Fruit fly (Drosophila melanogaster) whole organism, embryonic: ENCODE results near the gene HP1b.

Experiments used
- ATbp ChIP-seq: fragments of 200-800 bp; sonication (Bioruptor generic); optimal IDR thresholded peaks from 2 replicates; lab custom pipeline; 2017; ENCODE audit warnings: missing biosample characterization, mild to moderate bottlenecking, missing genetic modification characterization, missing genetic modification reagents
- Aef1 ChIP-seq: fragments of 200-800 bp; sonication (Bioruptor generic); IDR thresholded peaks from 3 replicates; pipeline ENCODE4 v1.3.6; 2022; ENCODE audit warnings: missing biosample characterization, missing genetic modification characterization
- Atf-2 ChIP-seq: fragments of 200-800 bp; sonication (Bioruptor generic); optimal IDR thresholded peaks from 2 replicates; lab custom pipeline; 2016; ENCODE audit warnings: missing biosample characterization, missing genetic modification characterization
- CG10321 ChIP-seq: fragments of 200-800 bp; sonication (Bioruptor generic); IDR thresholded peaks from 2 replicates; pipeline ENCODE4 v1.3.6; 2022; ENCODE audit warnings: missing biosample characterization, missing genetic modification characterization
- CG11247 ChIP-seq: fragments of 200-800 bp; sonication (Bioruptor generic); IDR thresholded peaks from 2 replicates; pipeline ENCODE4 v1.3.6; 2022; ENCODE audit warnings: missing biosample characterization, missing genetic modification characterization
- CG11504 ChIP-seq: fragments of 200-800 bp; sonication (Bioruptor generic); optimal IDR thresholded peaks from 3 replicates; lab custom pipeline; 2019; ENCODE audit warnings: missing biosample characterization, mild to moderate bottlenecking, missing genetic modification characterization, moderate library complexity
- CG12219 ChIP-seq: fragments of 200-800 bp; sonication (Bioruptor generic); optimal IDR thresholded peaks from 3 replicates; lab custom pipeline; 2018; ENCODE audit warnings: missing biosample characterization, mild to moderate bottlenecking, missing genetic modification characterization
- CG12391 ChIP-seq: fragments of 200-800 bp; sonication (Bioruptor generic); optimal IDR thresholded peaks from 3 replicates; lab custom pipeline; 2018; ENCODE audit warnings: missing biosample characterization, mild to moderate bottlenecking, missing genetic modification characterization, moderate library complexity
- CG12744 ChIP-seq: fragments of 200-800 bp; sonication (Bioruptor generic); optimal IDR thresholded peaks from 2 replicates; lab custom pipeline; 2016; ENCODE audit warnings: missing biosample characterization, missing genetic modification characterization
- CG13894 ChIP-seq: fragments of 200-800 bp; sonication (Bioruptor generic); optimal IDR thresholded peaks from 3 replicates; lab custom pipeline; 2018; ENCODE audit warnings: missing biosample characterization, mild to moderate bottlenecking, missing genetic modification characterization, moderate library complexity
- CG14965 ChIP-seq: fragments of 200-800 bp; sonication (Bioruptor generic); optimal IDR thresholded peaks from 2 replicates; lab custom pipeline; 2016; ENCODE audit warnings: missing biosample characterization, missing genetic modification characterization, borderline replicate concordance
- CG17359 ChIP-seq: fragments of 200-800 bp; sonication (Bioruptor generic); optimal IDR thresholded peaks from 3 replicates; lab custom pipeline; 2018; ENCODE audit warnings: missing biosample characterization, mild to moderate bottlenecking, missing genetic modification characterization, moderate library complexity
- CG1832 ChIP-seq: fragments of 200-800 bp; sonication (Bioruptor generic); optimal IDR thresholded peaks from 2 replicates; lab custom pipeline; 2017; ENCODE audit warnings: missing biosample characterization, mild to moderate bottlenecking, missing genetic modification characterization, inconsistent platforms
- CG2120 ChIP-seq: fragments of 200-800 bp; sonication (Bioruptor generic); optimal IDR thresholded peaks from 3 replicates; lab custom pipeline; 2016; ENCODE audit warnings: missing biosample characterization, missing genetic modification characterization
- CG30431 ChIP-seq: fragments of 200-800 bp; sonication (Bioruptor generic); optimal IDR thresholded peaks from 2 replicates; lab custom pipeline; 2017; ENCODE audit warnings: missing biosample characterization, missing genetic modification characterization
- CG32767 ChIP-seq: fragments of 200-800 bp; sonication (Bioruptor generic); IDR thresholded peaks from 2 replicates; pipeline ENCODE4 v1.3.6; 2022; ENCODE audit warnings: missing biosample characterization, missing genetic modification characterization
- CG32772 ChIP-seq: fragments of 200-800 bp; sonication (Bioruptor generic); IDR thresholded peaks from 2 replicates; pipeline ENCODE4 v1.3.6; 2022; ENCODE audit warnings: missing biosample characterization, missing genetic modification characterization
- CG33213 ChIP-seq: fragments of 200-800 bp; sonication (Bioruptor generic); optimal IDR thresholded peaks from 3 replicates; lab custom pipeline; 2016; ENCODE audit warnings: missing biosample characterization, missing genetic modification characterization
- CG3726 ChIP-seq: fragments of 200-800 bp; sonication (Bioruptor generic); IDR thresholded peaks from 3 replicates; pipeline ENCODE4, ENCODE4 v1.3.6; 2022; ENCODE audit warnings: missing biosample characterization, missing genetic modification characterization
- CG5180 ChIP-seq: fragments of 200-800 bp; sonication (Bioruptor generic); optimal IDR thresholded peaks from 3 replicates; lab custom pipeline; 2017; ENCODE audit warnings: missing biosample characterization, missing genetic modification characterization, mild to moderate bottlenecking, moderate library complexity, missing genetic modification reagents
- CG5245 ChIP-seq: fragments of 200-800 bp; sonication (Bioruptor generic); optimal IDR thresholded peaks from 3 replicates; lab custom pipeline; 2016; ENCODE audit warnings: missing biosample characterization, missing genetic modification characterization
- CG5953 ChIP-seq: fragments of 200-800 bp; sonication (Bioruptor generic); IDR thresholded peaks from 2 replicates; pipeline ENCODE4 v1.3.6; 2022; ENCODE audit warnings: missing biosample characterization, missing genetic modification characterization
- CG8478 ChIP-seq: fragments of >200 bp; optimal IDR thresholded peaks from 2 replicates; lab custom pipeline; 2018
- CG9609 ChIP-seq: fragments of 200-800 bp; sonication (Bioruptor generic); optimal IDR thresholded peaks from 3 replicates; lab custom pipeline; 2016; ENCODE audit warnings: missing biosample characterization, missing genetic modification characterization
- E2f2 ChIP-seq: fragments of 200-800 bp; sonication (Bioruptor generic); IDR thresholded peaks from 2 replicates; pipeline ENCODE4 v1.3.6; 2022; ENCODE audit warnings: missing biosample characterization, missing genetic modification characterization
- Gsc ChIP-seq: fragments of 200-800 bp; sonication (Bioruptor generic); IDR thresholded peaks from 2 replicates; pipeline ENCODE4 v1.3.6; 2022; ENCODE audit warnings: missing biosample characterization, missing genetic modification characterization
- HHEX ChIP-seq: fragments of 200-800 bp; sonication (Bioruptor generic); optimal IDR thresholded peaks from 3 replicates; lab custom pipeline; 2017; ENCODE audit warnings: missing biosample characterization, mild to moderate bottlenecking, missing genetic modification characterization, missing genetic modification reagents
- Max ChIP-seq: fragments of 200-800 bp; sonication (Bioruptor generic); optimal IDR thresholded peaks from 2 replicates; lab custom pipeline; 2016; ENCODE audit warnings: missing biosample characterization, mild to moderate bottlenecking, missing genetic modification characterization
- Trl ChIP-seq, 3 experiments: fragments of >200 bp in 2 of 3; fragments of 200-800 bp in 1 of 3; sonication (Bioruptor generic) in 1 of 3; optimal IDR thresholded peaks; 2 replicates in 1 of 3; 3 replicates in 2 of 3; lab custom pipeline; 2016 to 2017; ENCODE audit warnings: missing biosample characterization in 1 of 3, missing genetic modification characterization in 1 of 3
- Xbp1 ChIP-seq: fragments of 200-800 bp; sonication (Bioruptor generic); optimal IDR thresholded peaks from 3 replicates; lab custom pipeline; 2016; ENCODE audit warnings: missing biosample characterization, mild to moderate bottlenecking, missing genetic modification characterization
- ab ChIP-seq: fragments of 200-800 bp; sonication (Bioruptor generic); optimal IDR thresholded peaks from 2 replicates; lab custom pipeline; 2016; ENCODE audit warnings: missing biosample characterization, missing genetic modification characterization
- abd-A ChIP-seq: fragments of 200-800 bp; sonication (Bioruptor generic); optimal IDR thresholded peaks from 3 replicates; lab custom pipeline; 2019; ENCODE audit warnings: missing biosample characterization, mild to moderate bottlenecking, missing genetic modification characterization, moderate library complexity
- amos ChIP-seq: fragments of 200-800 bp; sonication (Bioruptor generic); IDR thresholded peaks from 2 replicates; pipeline ENCODE4 v1.3.6; 2022; ENCODE audit warnings: missing biosample characterization, missing genetic modification characterization; ENCODE audit not compliant: partially characterized antibody
- btn ChIP-seq: fragments of 200-800 bp; sonication (Bioruptor generic); optimal IDR thresholded peaks from 2 replicates; lab custom pipeline; 2016; ENCODE audit warnings: missing biosample characterization, missing genetic modification characterization
- chinmo ChIP-seq: fragments of 200-800 bp; sonication (Bioruptor generic); IDR thresholded peaks from 4 replicates; pipeline ENCODE4 v1.3.6; 2022; ENCODE audit warnings: missing biosample characterization, missing genetic modification characterization; ENCODE audit not compliant: partially characterized antibody
- ci ChIP-seq: fragments of 200-800 bp; sonication (Bioruptor generic); IDR thresholded peaks from 3 replicates; pipeline ENCODE4 v1.3.6; 2022; ENCODE audit warnings: missing biosample characterization, missing genetic modification characterization
- da ChIP-seq: fragments of 200-800 bp; sonication (Bioruptor generic); optimal IDR thresholded peaks from 2 replicates; lab custom pipeline; 2016; ENCODE audit warnings: missing biosample characterization, missing genetic modification characterization
- fu2 ChIP-seq: fragments of 200-800 bp; sonication (Bioruptor generic); optimal IDR thresholded peaks from 2 replicates; lab custom pipeline; 2016; ENCODE audit warnings: missing biosample characterization, missing genetic modification characterization
- ham ChIP-seq: fragments of 200-800 bp; sonication (Bioruptor generic); IDR thresholded peaks from 2 replicates; pipeline ENCODE4 v1.3.6; 2022; ENCODE audit warnings: missing biosample characterization, missing genetic modification characterization
- ind ChIP-seq: fragments of 200-800 bp; sonication (Bioruptor generic); optimal IDR thresholded peaks from 3 replicates; lab custom pipeline; 2016; ENCODE audit warnings: missing biosample characterization, missing genetic modification characterization
- inv ChIP-seq: fragments of 200-800 bp; sonication (Bioruptor generic); IDR thresholded peaks from 2 replicates; pipeline ENCODE4 v1.3.6; 2022; ENCODE audit warnings: missing biosample characterization, missing genetic modification characterization; ENCODE audit not compliant: partially characterized antibody
- lilli ChIP-seq: fragments of 200-800 bp; sonication (Bioruptor generic); optimal IDR thresholded peaks from 3 replicates; lab custom pipeline; 2016; ENCODE audit warnings: missing biosample characterization, missing genetic modification characterization
- lola ChIP-seq, 3 experiments: fragments of >200 bp in 2 of 3; fragments of 200-800 bp in 1 of 3; sonication (Bioruptor generic) in 1 of 3; optimal IDR thresholded peaks; 2 replicates each; lab custom pipeline; 2017 to 2019; ENCODE audit warnings: missing biosample characterization in 3 of 3, missing genetic modification characterization in 3 of 3, mild to moderate bottlenecking in 1 of 3, moderate library complexity in 1 of 3
- pho ChIP-seq: fragments of 200-800 bp; sonication (Bioruptor generic); optimal IDR thresholded peaks from 2 replicates; lab custom pipeline; 2016; ENCODE audit warnings: missing biosample characterization, missing genetic modification characterization
- repo ChIP-seq: fragments of 200-800 bp; sonication (Bioruptor generic); optimal IDR thresholded peaks from 2 replicates; lab custom pipeline; 2016; ENCODE audit warnings: missing biosample characterization, missing genetic modification characterization
- row ChIP-seq: fragments of 200-800 bp; sonication (Bioruptor generic); IDR thresholded peaks from 3 replicates; pipeline ENCODE4 v1.3.6; 2022; ENCODE audit warnings: missing biosample characterization, missing genetic modification characterization
- stwl ChIP-seq: fragments of 200-800 bp; sonication (Bioruptor generic); optimal IDR thresholded peaks from 3 replicates; lab custom pipeline; 2018; ENCODE audit warnings: missing biosample characterization, mild to moderate bottlenecking, missing genetic modification characterization, moderate library complexity
- tap ChIP-seq: fragments of 200-800 bp; optimal IDR thresholded peaks from 3 replicates; lab custom pipeline; 2019; ENCODE audit warnings: missing biosample characterization, mild to moderate bottlenecking, missing genetic modification characterization, moderate library complexity
- tgo ChIP-seq: fragments of 200-800 bp; sonication (Bioruptor generic); IDR thresholded peaks from 3 replicates; pipeline ENCODE4 v1.3.6; 2022; ENCODE audit warnings: missing biosample characterization, missing genetic modification characterization
- vvl ChIP-seq: fragments of 200-800 bp; sonication (Bioruptor generic); IDR thresholded peaks from 2 replicates; pipeline ENCODE4 v1.3.6; 2022; ENCODE audit warnings: missing biosample characterization, missing genetic modification characterization
- z ChIP-seq: fragments of 200-800 bp; sonication (Bioruptor generic); IDR thresholded peaks from 3 replicates; pipeline ENCODE4 v1.3.6; 2022; ENCODE audit warnings: missing biosample characterization, missing genetic modification characterization

Gene HP1b

dm6 chrX:9106775-9107283 lies 26.0 kb downstream of the HP1b start, which contains the start of gene Arfrp1 (continued):
- TF ChIP-seq ATbp (GFP tag; lab: Kevin White, UChicago) (no peak), Max (GFP tag; lab: Kevin White, UChicago) (no peak), CG11247 (no peak; the same call in 1 of the 2 replicates), row (GFP tag; lab: Robert Waterston, UW) (peak; percentile 75), pho (GFP tag; lab: Kevin White, UChicago) (no peak), abd-A (tag; lab: Kevin White, UChicago) (no peak), HHEX (no peak), CG3726 (GFP tag; lab: Robert Waterston, UW) (no peak), ab (GFP tag; lab: Kevin White, UChicago) (no peak), ham (GFP tag; lab: Robert Waterston, UW) (no peak), CG17359 (tag; lab: Kevin White, UChicago) (no peak), CG9609 (GFP tag; lab: Kevin White, UChicago) (no peak), z (GFP tag; lab: Robert Waterston, UW) (no peak), CG8478 (lab: Kevin White, UChicago) (no peak), Gsc (GFP tag; lab: Robert Waterston, UW) (no peak), CG13894 (no peak), CG32767 (GFP tag; lab: Robert Waterston, UW) (no peak), CG10321 (no peak), Xbp1 (peak; percentile 40), CG5953 (GFP tag; lab: Robert Waterston, UW) (no peak), chinmo (0 out of 4 replicates have a peak, but pooled peaks have one; percentile 72), CG2120 (GFP tag; lab: Kevin White, UChicago) (peak; percentile 48), amos (GFP tag; lab: Robert Waterston, UW) (peak; percentile 90), stwl (tag; lab: Kevin White, UChicago) (no peak), btn (no peak), lilli (GFP tag; lab: Kevin White, UChicago) (no peak), tap (tag; lab: Kevin White, UChicago) (no peak), lola (GFP tag; optimal IDR thresholded peaks at IDR 0.05; lab: Kevin White, UChicago) (no peak), CG11504 (no peak), fu2 (no peak), CG12744 (GFP tag; lab: Kevin White, UChicago) (no peak), CG33213 (GFP tag; lab: Kevin White, UChicago) (no peak), CG12219 (no peak), tgo (GFP tag; lab: Robert Waterston, UW) (no peak), repo (no peak), da (GFP tag; lab: Kevin White, UChicago) (no peak), Trl (optimal IDR thresholded peaks at IDR 0.05; lab: Kevin White, UChicago) (no peak), Trl (GFP tag; optimal IDR thresholded peaks at IDR 0.05; lab: Kevin White, UChicago) (no peak), CG12391 (tag; lab: Kevin White, UChicago) (peak; percentile 34), ci (GFP tag; lab: Robert Waterston, UW) (peak; percentile 8; the same call in 1 of the 3 replicates), CG1832 (GFP tag; lab: Kevin White, UChicago) (no peak), CG14965 (GFP tag; lab: Kevin White, UChicago) (no peak), E2f2 (GFP tag; lab: Robert Waterston, UW) (no peak), inv (GFP tag; lab: Robert Waterston, UW) (peak; percentile 75), Atf-2 (GFP tag; lab: Kevin White, UChicago) (no peak), CG5180 (GFP tag; lab: Kevin White, UChicago) (no peak), vvl (peak; percentile 36; the same call in 1 of the 2 replicates), Aef1 (peak; percentile 47; the same call in 2 of the 3 replicates), CG5245 (no peak), ind (GFP tag; lab: Kevin White, UChicago) (peak; percentile 28), CG32772 (GFP tag; lab: Robert Waterston, UW) (no peak), CG30431 (GFP tag; lab: Kevin White, UChicago) (no peak)
